Fruit fly (Drosophila melanogaster): ENCODE measurements around the gene CG33502.

dm6 chrX:21588000-21588399 lies 23.3 kb downstream of the CG33502 start:
- TF ChIP-seq Myc (optimal IDR thresholded peaks at IDR 0.05) (no peak), h (optimal IDR thresholded peaks at IDR 0.05) (no peak), psq (optimal IDR thresholded peaks at IDR 0.05) (no peak), insv (optimal IDR thresholded peaks at IDR 0.05) (no peak), ttk (optimal IDR thresholded peaks at IDR 0.05) (no peak)

All from Kc167 (cell line).